Worm (Caenorhabditis elegans) whole organism, mixed stage, embryonic: ENCODE data around the gene W05H9.2.

Experiments
- blmp-1 ChIP-seq: fragments of 150-350 bp; optimal IDR thresholded peaks from 2 replicates; lab custom pipeline; 2014; ENCODE audit warnings: missing biosample characterization, missing genetic modification characterization
- lin-13 ChIP-seq: fragments of 150-350 bp; optimal IDR thresholded peaks from 2 replicates; lab custom pipeline; 2014; ENCODE audit warnings: missing biosample characterization, missing genetic modification characterization
- lin-32 ChIP-seq: fragments of 200-800 bp; sonication (Bioruptor generic); optimal IDR thresholded peaks from 2 replicates; lab custom pipeline; 2018; ENCODE audit warnings: mild to moderate bottlenecking, missing genetic modification characterization, missing compliant biosample characterization
- lsy-2 ChIP-seq: fragments of 150-350 bp; optimal IDR thresholded peaks from 2 replicates; lab custom pipeline; 2014; ENCODE audit warnings: missing biosample characterization, missing genetic modification characterization
- mls-2 ChIP-seq: sonication (generic microtip); optimal IDR thresholded peaks from 2 replicates; lab custom pipeline; 2016; ENCODE audit warnings: mild to moderate bottlenecking, missing genetic modification characterization, moderate library complexity, missing compliant biosample characterization
- nhr-28 ChIP-seq: fragments of 150-350 bp; optimal IDR thresholded peaks from 2 replicates; lab custom pipeline; 2014; ENCODE audit warnings: missing biosample characterization, missing genetic modification characterization
- pha-4 ChIP-seq: fragments of 150-350 bp; optimal IDR thresholded peaks from 2 replicates; lab custom pipeline; 2018; ENCODE audit warnings: missing biosample characterization, missing genetic modification reagents, missing genetic modification characterization
- snpc-4 ChIP-seq: fragments of 150-350 bp; optimal IDR thresholded peaks from 2 replicates; lab custom pipeline; 2014; ENCODE audit warnings: missing biosample characterization, missing genetic modification characterization
- unc-120 ChIP-seq: sonication (generic microtip); optimal IDR thresholded peaks from 2 replicates; lab custom pipeline; 2017; ENCODE audit warnings: missing genetic modification characterization, missing compliant biosample characterization; ENCODE audit not compliant: poor library complexity, severe bottlenecking
- unc-62 ChIP-seq: fragments of 150-350 bp; optimal IDR thresholded peaks from 2 replicates; lab custom pipeline; 2014; ENCODE audit warnings: missing biosample characterization, missing genetic modification reagents, missing genetic modification characterization
- ztf-11 ChIP-seq: fragments of 150-350 bp; optimal IDR thresholded peaks from 2 replicates; lab custom pipeline; 2014; ENCODE audit warnings: missing biosample characterization, missing genetic modification characterization

DNA sequence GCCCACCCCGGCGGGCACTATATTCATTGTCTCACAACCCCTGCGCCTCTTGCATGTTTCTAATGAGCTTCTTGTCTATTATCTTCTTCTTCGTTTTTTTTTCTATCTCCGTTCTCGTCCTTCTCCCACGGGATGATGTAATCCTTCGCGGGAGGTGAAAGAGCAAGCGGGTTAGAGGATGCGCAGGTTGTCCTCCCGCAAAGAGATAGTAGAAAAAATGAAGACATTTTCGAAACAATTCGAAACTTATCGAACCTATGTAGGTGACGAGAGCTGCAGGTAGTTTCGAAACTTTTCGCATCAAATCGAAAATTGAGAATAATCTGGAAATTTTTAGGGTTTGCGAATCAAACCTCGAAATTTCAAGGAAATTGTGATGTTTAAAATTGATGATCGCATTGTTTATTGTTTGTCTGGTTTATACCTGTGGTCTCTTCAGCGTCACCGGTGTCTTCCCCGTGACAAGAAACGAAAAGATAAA, 16.5 kb upstream of the W05H9.2 start:
- TF ChIP-seq ztf-11 (tag; lab: Kevin White, UChicago) (no peak), pha-4 (tag; lab: Kevin White, UChicago) (no peak), nhr-28 (no peak), blmp-1 (tag; lab: Kevin White, UChicago) (no peak), snpc-4 (tag; lab: Kevin White, UChicago) (no peak), unc-62 (GFP tag; lab: Kevin White, UChicago) (no peak), lin-32 (GFP tag; lab: Kevin White, UChicago) (no peak), lin-13 (tag; lab: Kevin White, UChicago) (no peak), mls-2 (tag; lab: Kevin White, UChicago) (no peak), unc-120 (tag; lab: Kevin White, UChicago) (peak; percentile 48), lsy-2 (tag; lab: Kevin White, UChicago) (no peak)
